Worm (Caenorhabditis elegans) whole organism, dauer: Measurements from ENCODE around the gene F42A10.7.

Experiments
- unc-62 ChIP-seq: sonication (generic microtip); optimal IDR thresholded peaks from 2 replicates; lab custom pipeline; 2017; ENCODE audit warnings: missing biosample characterization, missing genetic modification reagents, missing genetic modification characterization

F42A10.7 gene

ce11 chrIII:6190810-6191209 lies 12.3 kb upstream of the F42A10.7 start, which contains the start of gene C23G10.5:
Gene C23G10.5, plus strand, starts transcription at chrIII:6191110.
- no peak for TF ChIP-seq unc-62 (GFP tag; lab: Kevin White, UChicago)

- TF ChIP-seq unc-62 (GFP tag; lab: Kevin White, UChicago): no peak
These were observed 4.6 kb upstream of the F42A10.7 start, which contains the start of gene nas-28 for ce11 chrIII:6183118-6183517. Gene nas-28, minus strand, starts transcription at chrIII:6183218.

DNA sequence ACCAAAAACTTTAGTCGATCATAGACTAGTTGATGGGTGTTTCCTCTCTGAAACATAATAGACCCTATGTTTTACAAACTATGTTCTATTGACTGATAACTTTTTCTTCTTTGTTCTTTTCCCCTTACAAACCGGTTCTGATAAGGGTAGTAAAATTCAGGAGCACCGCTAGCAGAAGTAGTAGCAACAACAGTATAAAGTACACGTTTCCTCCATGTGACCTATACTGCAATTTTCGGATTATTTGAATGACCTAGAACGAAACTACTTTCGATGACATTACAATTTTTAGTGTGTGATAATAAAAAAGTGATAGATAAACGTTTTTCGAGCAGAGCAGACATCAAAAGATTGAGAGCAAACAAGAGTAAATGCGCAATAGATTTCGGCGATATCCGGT lies 1.8 kb upstream of the F42A10.7 start:
- TF ChIP-seq unc-62 (GFP tag; lab: Kevin White, UChicago): no peak

ce11 chrIII:6179062-6179461 lies 576 bp upstream of the F42A10.7 start:
- TF ChIP-seq unc-62 (GFP tag; lab: Kevin White, UChicago): no peak

ce11 chrIII:6177631-6178030 lies 855 bp downstream of the F42A10.7 start:
- TF ChIP-seq unc-62 (GFP tag; lab: Kevin White, UChicago): no peak

- TF ChIP-seq unc-62 (GFP tag; lab: Kevin White, UChicago): no peak
These were observed 1.7 kb downstream of the F42A10.7 start, which contains the start of gene F42A10.6 for ce11 chrIII:6176761-6177160. Gene F42A10.6, minus strand, starts transcription at chrIII:6176861.

DNA sequence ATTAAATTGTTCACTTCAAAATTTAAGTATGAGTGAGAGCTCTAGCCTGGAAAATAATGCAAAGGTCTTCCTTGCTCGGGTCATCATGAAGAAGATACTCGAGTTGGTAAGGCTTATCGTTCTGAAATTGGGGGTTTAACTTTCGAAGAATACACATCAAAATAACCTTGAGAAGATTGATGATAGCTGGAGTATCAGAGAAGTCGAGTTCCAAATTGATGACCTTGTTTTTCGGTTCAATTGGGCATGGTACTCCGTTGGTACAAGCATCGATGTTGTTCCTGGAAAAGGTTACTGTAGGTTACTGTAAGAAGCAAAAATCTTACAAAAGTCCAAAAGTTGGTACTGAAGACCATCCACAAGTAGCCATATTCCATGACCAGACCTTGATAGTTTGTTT lies 2.3 kb downstream of the F42A10.7 start:
- no peak for TF ChIP-seq unc-62 (GFP tag; lab: Kevin White, UChicago)

ce11 chrIII:6173020-6173597 lies 5.4 kb downstream of the F42A10.7 start, which contains the start of the genes abcf-3 and F42A10.5:
Gene abcf-3, plus strand, starts transcription at chrIII:6173403.
Gene F42A10.5, minus strand, starts transcription at chrIII:6173477.
- TF ChIP-seq unc-62 (GFP tag; lab: Kevin White, UChicago): no peak

- TF ChIP-seq unc-62 (GFP tag; lab: Kevin White, UChicago): no peak
These were observed 8.4 kb downstream of the F42A10.7 start for ce11 chrIII:6170038-6170437.

ce11 chrIII:6168497-6169227 lies 9.8 kb downstream of the F42A10.7 start, which contains the start of gene efk-1:
Gene efk-1, minus strand, starts transcription at chrIII:6168547.
- TF ChIP-seq unc-62 (GFP tag; lab: Kevin White, UChicago): no peak

DNA sequence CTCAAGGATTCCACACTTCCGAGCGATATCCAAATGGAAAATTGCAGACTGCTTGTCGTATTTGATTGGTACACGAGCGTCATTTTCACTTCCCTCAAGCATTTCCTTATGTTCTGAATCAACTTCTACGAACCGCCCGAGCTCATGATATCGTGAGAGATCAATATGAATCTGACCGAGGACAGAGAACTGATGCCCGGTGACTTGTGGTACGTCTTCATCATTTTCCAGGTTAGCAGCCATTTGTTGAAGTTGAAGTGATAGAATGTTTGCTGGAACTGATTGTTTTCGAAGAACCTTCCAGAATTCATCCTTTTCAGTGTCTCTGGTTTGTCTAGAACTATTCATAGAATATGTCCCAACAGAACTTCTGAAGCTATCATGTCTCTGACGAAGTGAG lies 11.9 kb downstream of the F42A10.7 start:
- TF ChIP-seq unc-62 (GFP tag; lab: Kevin White, UChicago): no peak

ce11 chrIII:6165240-6165639 lies 13.2 kb downstream of the F42A10.7 start:
- no peak for TF ChIP-seq unc-62 (GFP tag; lab: Kevin White, UChicago)

DNA sequence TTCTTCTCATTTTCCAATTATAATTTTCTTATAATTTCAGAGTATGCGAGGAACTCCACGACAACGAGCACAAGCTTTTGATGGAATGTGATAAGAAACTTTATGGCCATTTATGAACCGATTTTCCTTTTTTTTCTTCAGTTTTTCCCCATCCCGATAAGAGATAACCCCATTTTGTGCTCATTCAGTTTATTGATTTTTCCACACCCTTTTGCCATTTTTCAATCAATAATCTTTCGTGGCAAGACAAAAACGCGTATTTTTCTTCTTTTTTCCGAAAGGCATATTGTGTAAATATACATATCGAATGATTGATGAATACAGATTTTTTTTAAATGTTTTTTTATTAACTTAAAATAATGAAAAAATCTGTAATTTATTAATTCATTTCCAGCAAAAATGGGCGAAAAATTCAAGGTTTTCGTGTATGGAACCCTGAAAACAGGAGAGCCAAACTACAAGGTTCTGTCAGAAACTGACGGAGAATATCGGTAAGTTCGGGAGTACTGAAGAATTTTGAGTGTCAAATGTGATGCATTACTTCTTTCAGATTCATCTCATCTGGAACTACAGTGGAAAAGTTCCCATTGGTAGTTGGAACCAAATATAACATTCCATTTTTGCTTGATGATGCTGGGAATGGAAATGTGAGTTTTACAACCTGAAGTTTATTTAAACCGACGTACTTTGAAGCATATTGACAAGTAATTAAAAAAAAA lies 14.1 kb downstream of the F42A10.7 start, which contains the start of gene F42A10.9:
F42A10.9 (plus strand) TSS at position 321 of the 719 bp plus-strand sequence.
- TF ChIP-seq unc-62 (GFP tag; lab: Kevin White, UChicago): no peak

DNA sequence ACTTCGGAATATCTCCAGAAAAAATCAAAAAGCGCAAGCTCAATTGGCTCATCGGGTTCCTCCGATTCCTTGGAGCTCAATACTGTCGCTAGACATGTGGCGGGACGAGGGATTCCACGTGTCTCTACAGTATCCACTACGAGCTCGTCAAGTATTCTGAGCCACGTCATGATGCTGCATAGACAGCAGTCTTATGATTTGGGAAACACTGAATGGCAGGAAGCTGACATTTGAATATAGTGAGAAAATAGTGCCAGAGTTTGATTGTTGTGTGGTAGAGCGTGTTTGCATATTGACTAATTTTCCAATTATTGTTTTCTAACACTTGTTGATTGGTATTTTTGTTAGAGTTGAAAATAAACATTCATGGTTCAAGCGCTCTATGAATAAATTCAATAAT lies 15.1 kb downstream of the F42A10.7 start:
- TF ChIP-seq unc-62 (GFP tag; lab: Kevin White, UChicago): no peak

- no peak for TF ChIP-seq unc-62 (GFP tag; lab: Kevin White, UChicago)
These were observed 19.6 kb downstream of the F42A10.7 start, which contains the start of gene nfm-1 for ce11 chrIII:6158642-6159475. Gene nfm-1, plus strand, starts transcription at chrIII:6159453.
